Worm (Caenorhabditis elegans) whole organism, L1 larva: ENCODE measurements around the gene C02F12.5.

Experiments
- C04F5.9 ChIP-seq: sonication (generic microtip); optimal IDR thresholded peaks from 2 replicates; lab custom pipeline; 2016; ENCODE audit warnings: missing genetic modification characterization, missing compliant biosample characterization
- aly-2 ChIP-seq: fragments of 150-350 bp; optimal IDR thresholded peaks from 2 replicates; lab custom pipeline; 2014; ENCODE audit warnings: missing biosample characterization, missing genetic modification characterization
- ama-1 ChIP-seq: fragments of 150-350 bp; optimal IDR thresholded peaks from 2 replicates; lab custom pipeline; 2014
- elt-2 ChIP-seq: sonication (generic microtip); optimal IDR thresholded peaks from 2 replicates; lab custom pipeline; 2016; ENCODE audit warnings: missing genetic modification characterization, mild to moderate bottlenecking, inconsistent platforms, missing compliant biosample characterization, missing genetic modification reagents
- lsy-2 ChIP-seq, 2 experiments: fragments of 150-350 bp; optimal IDR thresholded peaks; 2 replicates each; lab custom pipeline; 2014; ENCODE audit warnings: missing biosample characterization in 2 of 2, missing genetic modification characterization in 2 of 2
- unc-130 ChIP-seq: fragments of 150-350 bp; optimal IDR thresholded peaks from 2 replicates; lab custom pipeline; 2017; ENCODE audit warnings: missing biosample characterization, missing genetic modification characterization, inconsistent platforms

- TF ChIP-seq unc-130 (tag; lab: Kevin White, UChicago), result no peak
- no peak for TF ChIP-seq C04F5.9
- no peak for TF ChIP-seq aly-2 (tag; lab: Kevin White, UChicago)
- no peak for TF ChIP-seq elt-2 (tag; lab: Kevin White, UChicago)
- TF ChIP-seq lsy-2 (tag; optimal IDR thresholded peaks at IDR 0.05; lab: Kevin White, UChicago), result no peak
- TF ChIP-seq ama-1, result no peak
These were observed 27.1 kb downstream of the C02F12.5 start, which contains the start of gene tmem-24 for ce11 chrX:3644796-3645195.
